Worm (Caenorhabditis elegans) whole organism, L4 larva: ENCODE measurements around the gene Y46B2A.3.
"Not testable (repeated sequence)": the region's sequence is repeated elsewhere in the genome, so short reads cannot be mapped to it uniquely, and the experiment has no call there.

Experiments
- F37D6.2 ChIP-seq: sonication (generic microtip); optimal IDR thresholded peaks from 2 replicates; lab custom pipeline; 2016; ENCODE audit warnings: mild to moderate bottlenecking, missing genetic modification characterization, missing compliant biosample characterization
- Y105C5A.15 ChIP-seq: fragments of 200-800 bp; sonication (Bioruptor generic); IDR thresholded peaks from 2 replicates; pipeline ENCODE4 v1.3.6; 2022; ENCODE audit warnings: missing genetic modification characterization, missing compliant biosample characterization
- Y75B8A.6 ChIP-seq: fragments of 200-800 bp; sonication (Bioruptor generic); IDR thresholded peaks from 2 replicates; pipeline ENCODE4 v1.3.6; 2022; ENCODE audit warnings: missing genetic modification reagents, missing genetic modification characterization, missing compliant biosample characterization
- ZK337.2 ChIP-seq: fragments of 200-800 bp; sonication (Bioruptor generic); IDR thresholded peaks from 2 replicates; pipeline ENCODE4 v1.3.6; 2022; ENCODE audit warnings: missing genetic modification reagents, missing genetic modification characterization, missing compliant biosample characterization
- ZK546.5 ChIP-seq, 2 experiments: sonication (generic microtip); optimal IDR thresholded peaks; 2 replicates each; lab custom pipeline; 2017; ENCODE audit warnings: missing biosample characterization in 2 of 2, missing genetic modification characterization in 2 of 2
- aha-1 ChIP-seq: fragments of 150-350 bp; peaks from one replicate; lab custom pipeline; 2014; ENCODE audit warnings: missing biosample characterization, missing genetic modification characterization
- aly-2 ChIP-seq: sonication (generic microtip); optimal IDR thresholded peaks from 2 replicates; lab custom pipeline; 2018; ENCODE audit warnings: missing biosample characterization, missing genetic modification characterization
- ceh-32 ChIP-seq: sonication (generic microtip); optimal IDR thresholded peaks from 2 replicates; lab custom pipeline; 2016; ENCODE audit warnings: mild to moderate bottlenecking, missing genetic modification characterization, missing compliant biosample characterization; ENCODE audit not compliant: poor library complexity
- ceh-62 ChIP-seq: sonication (generic microtip); optimal IDR thresholded peaks from 2 replicates; lab custom pipeline; 2017; ENCODE audit warnings: missing biosample characterization, missing genetic modification characterization
- cey-2 ChIP-seq: sonication (generic microtip); optimal IDR thresholded peaks from 3 replicates; lab custom pipeline; 2017; ENCODE audit warnings: missing genetic modification characterization, mild to moderate bottlenecking, missing compliant biosample characterization, antibody characterized with exemption, borderline replicate concordance; ENCODE audit not compliant: insufficient read depth
- daf-16 ChIP-seq, 3 experiments: sonication (generic microtip); optimal IDR thresholded peaks; 2 replicates each; lab custom pipeline; 2016 to 2017; ENCODE audit warnings: missing genetic modification characterization in 3 of 3, missing genetic modification reagents in 3 of 3, mild to moderate bottlenecking in 2 of 3, missing compliant biosample characterization in 2 of 3, missing biosample characterization in 1 of 3, moderate library complexity in 1 of 3
- daf-19 ChIP-seq: fragments of 200-800 bp; sonication (Bioruptor generic); conservative IDR thresholded peaks from 2 replicates; pipeline ENCODE4 v1.3.6; 2022; ENCODE audit warnings: missing genetic modification characterization, missing compliant biosample characterization
- dpl-1 ChIP-seq: fragments of 150-350 bp; optimal IDR thresholded peaks from 2 replicates; lab custom pipeline; 2014; ENCODE audit warnings: missing biosample characterization, missing genetic modification reagents, missing genetic modification characterization
- egl-43 ChIP-seq: fragments of 200-800 bp; sonication (Bioruptor generic); IDR thresholded peaks from 2 replicates; pipeline ENCODE4 v1.3.6; 2022; ENCODE audit warnings: missing genetic modification reagents, missing genetic modification characterization, missing compliant biosample characterization
- hif-1 ChIP-seq, 2 experiments: sonication (generic microtip); optimal IDR thresholded peaks; 2 replicates each; lab custom pipeline; 2016 to 2017; ENCODE audit warnings: missing compliant biosample characterization in 2 of 2, missing genetic modification characterization in 2 of 2, missing genetic modification reagents in 2 of 2, missing genotype in 2 of 2, mild to moderate bottlenecking in 1 of 2
- hlh-30 ChIP-seq: sonication (generic microtip); optimal IDR thresholded peaks from 2 replicates; lab custom pipeline; 2017; ENCODE audit warnings: antibody characterized with exemption, mild to moderate bottlenecking, missing genetic modification characterization, missing compliant biosample characterization; ENCODE audit not compliant: insufficient read depth
- hmg-1.1 ChIP-seq: fragments of 200-800 bp; sonication (Bioruptor generic); IDR thresholded peaks from 2 replicates; pipeline ENCODE4 v1.3.6; 2022; ENCODE audit warnings: missing genetic modification reagents, missing genetic modification characterization, missing compliant biosample characterization
- lin-13 ChIP-seq: fragments of 150-350 bp; optimal IDR thresholded peaks from 2 replicates; lab custom pipeline; 2014; ENCODE audit warnings: missing biosample characterization, missing genetic modification reagents, missing genetic modification characterization
- madf-9 ChIP-seq: fragments of 200-800 bp; sonication (Bioruptor generic); conservative IDR thresholded peaks from 2 replicates; pipeline ENCODE4 v1.3.6; 2022; ENCODE audit warnings: missing genetic modification reagents, missing genetic modification characterization, missing compliant biosample characterization
- mdl-1 ChIP-seq, 2 experiments: fragments of 150-350 bp in 1 of 2; sonication (generic microtip) in 1 of 2; optimal IDR thresholded peaks; 2 replicates each; lab custom pipeline; 2014 to 2017; ENCODE audit warnings: missing biosample characterization in 2 of 2, missing genetic modification characterization in 2 of 2
- mes-2 ChIP-seq: sonication (generic microtip); optimal IDR thresholded peaks from 2 replicates; lab custom pipeline; 2016; ENCODE audit warnings: missing genotype, mild to moderate bottlenecking, missing genetic modification characterization, missing compliant biosample characterization; ENCODE audit not compliant: poor library complexity, severe bottlenecking
- mxl-2 ChIP-seq: fragments of 200-800 bp; sonication (Bioruptor generic); conservative IDR thresholded peaks from 2 replicates; pipeline ENCODE4 v1.3.6; 2022; ENCODE audit warnings: missing genetic modification reagents, missing genetic modification characterization, missing compliant biosample characterization
- nhr-10 ChIP-seq: fragments of 150-350 bp; optimal IDR thresholded peaks from 2 replicates; lab custom pipeline; 2014; ENCODE audit warnings: missing biosample characterization, missing genetic modification characterization
- nhr-102 ChIP-seq: sonication (generic microtip); optimal IDR thresholded peaks from 2 replicates; lab custom pipeline; 2016; ENCODE audit warnings: mild to moderate bottlenecking, missing genetic modification characterization, moderate library complexity, missing compliant biosample characterization
- php-3 ChIP-seq: fragments of 200-800 bp; sonication (Bioruptor generic); IDR thresholded peaks from 2 replicates; pipeline ENCODE4 v1.3.6; 2022; ENCODE audit warnings: missing genetic modification reagents, missing genetic modification characterization, missing compliant biosample characterization
- sdz-12 ChIP-seq: fragments of 200-800 bp; sonication (Bioruptor generic); optimal IDR thresholded peaks from 2 replicates; lab custom pipeline; 2018; ENCODE audit warnings: mild to moderate bottlenecking, missing genetic modification characterization, missing compliant biosample characterization
- set-16 ChIP-seq: fragments of 200-800 bp; sonication (Bioruptor generic); IDR thresholded peaks from 2 replicates; pipeline ENCODE4 v1.3.6; 2022; ENCODE audit warnings: missing genetic modification reagents, missing genetic modification characterization, missing compliant biosample characterization
- snpc-1.2 ChIP-seq: fragments of 200-800 bp; sonication (Bioruptor generic); IDR thresholded peaks from 2 replicates; pipeline ENCODE4 v1.3.6; 2022; ENCODE audit warnings: missing genetic modification reagents, missing genetic modification characterization, missing compliant biosample characterization
- snpc-4 ChIP-seq: fragments of 150-350 bp; optimal IDR thresholded peaks from 2 replicates; lab custom pipeline; 2014; ENCODE audit warnings: missing biosample characterization, missing genetic modification characterization
- spr-3 ChIP-seq: fragments of 200-800 bp; sonication (Bioruptor generic); optimal IDR thresholded peaks from 2 replicates; lab custom pipeline; 2018; ENCODE audit warnings: mild to moderate bottlenecking, missing genetic modification characterization, missing compliant biosample characterization
- unc-130 ChIP-seq: sonication (generic microtip); optimal IDR thresholded peaks from 2 replicates; lab custom pipeline; 2016; ENCODE audit warnings: missing genetic modification reagents, missing genetic modification characterization, missing compliant biosample characterization
- unc-62 ChIP-seq, 3 experiments: fragments of 150-350 bp in 1 of 3; sonication (generic microtip); optimal IDR thresholded peaks in 2 of 3; peaks in 1 of 3; 1 replicate in 1 of 3; 2 replicates in 2 of 3; lab custom pipeline; 2014 to 2017; ENCODE audit warnings: missing biosample characterization in 3 of 3, missing genetic modification characterization in 3 of 3, missing genetic modification reagents in 3 of 3, missing genotype in 1 of 3
- vab-7 ChIP-seq: fragments of 200-800 bp; sonication (Bioruptor generic); IDR thresholded peaks from 2 replicates; pipeline ENCODE4 v1.3.6; 2022; ENCODE audit warnings: missing genetic modification reagents, missing genetic modification characterization, missing compliant biosample characterization
- zag-1 ChIP-seq: fragments of 150-350 bp; optimal IDR thresholded peaks from 2 replicates; lab custom pipeline; 2014; ENCODE audit warnings: missing biosample characterization, missing genetic modification characterization
- zfp-2 ChIP-seq: sonication (generic microtip); optimal IDR thresholded peaks from 2 replicates; lab custom pipeline; 2016; ENCODE audit warnings: mild to moderate bottlenecking, missing genetic modification characterization, missing compliant biosample characterization
- zip-11 ChIP-seq: fragments of 200-800 bp; sonication (Bioruptor generic); IDR thresholded peaks from 2 replicates; pipeline ENCODE4 v1.3.6; 2022; ENCODE audit warnings: missing genetic modification characterization, missing compliant biosample characterization

Y46B2A.3 gene

DNA sequence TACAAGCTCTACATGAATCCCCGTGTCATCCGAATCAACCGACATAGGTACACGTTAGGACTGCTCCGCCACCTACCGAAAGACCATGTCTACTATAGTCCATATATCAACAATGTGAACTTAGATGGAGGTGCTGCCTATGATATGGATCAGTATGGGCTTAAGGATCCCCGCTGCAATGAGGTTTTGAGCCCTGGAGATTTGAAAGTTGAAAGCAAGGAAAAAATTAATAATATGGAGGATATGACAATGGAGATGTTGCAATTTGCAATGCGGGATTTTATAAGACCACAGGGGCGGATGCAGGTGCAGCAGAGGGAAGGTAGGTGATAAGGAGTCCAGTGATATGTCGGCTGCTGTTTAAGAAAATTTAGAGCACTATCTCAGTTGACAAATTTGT is 2.6 kb upstream of the Y46B2A.3 start:
- TF ChIP-seq unc-62 (GFP tag; optimal IDR thresholded peaks at IDR 0.05 in 1 of 2; lab: Kevin White, UChicago) (peak in 1 of 2 experiments; percentile 84), unc-62 (tag; optimal IDR thresholded peaks at IDR 0.05; lab: Kevin White, UChicago) (no peak), aha-1 (tag; lab: Kevin White, UChicago) (peak; percentile 68), daf-19 (GFP tag; lab: Robert Waterston, UW) (no peak)

DNA sequence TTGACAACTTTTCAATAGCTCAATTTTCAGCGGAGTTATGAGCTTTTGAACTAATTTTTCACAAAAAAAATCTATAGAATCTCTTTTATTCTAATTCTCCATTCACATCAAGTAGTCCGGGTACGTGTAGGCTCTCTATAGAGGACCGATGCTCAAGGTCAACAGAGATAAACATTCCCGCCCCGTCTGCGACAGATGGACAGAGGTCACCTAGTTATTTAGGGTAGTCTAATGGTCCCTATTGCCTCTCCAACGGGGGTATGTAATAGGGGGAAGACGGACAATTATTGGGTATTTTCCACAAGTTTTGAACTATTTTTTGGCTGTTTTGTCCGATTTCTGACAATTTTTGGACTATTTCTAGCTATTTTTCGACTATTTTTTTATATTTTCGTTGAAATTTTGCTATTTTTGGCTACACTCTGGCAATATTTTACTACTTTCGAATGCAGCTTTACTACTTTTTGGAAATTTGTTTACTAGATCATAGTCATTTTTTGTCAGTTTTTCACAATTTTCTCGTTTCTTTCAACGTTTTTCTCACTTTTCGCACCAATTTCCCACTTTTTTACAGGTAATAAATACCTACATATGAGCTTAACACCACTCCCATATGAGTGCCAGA is 1.7 kb upstream of the Y46B2A.3 start, which contains the start of gene fbxc-51:
Gene fbxc-51 (plus strand): TSS at position 575 of the 625 bp plus-strand sequence.
- TF ChIP-seq daf-16 (GFP tag; optimal IDR thresholded peaks at IDR 0.05; lab: Kevin White, UChicago): no peak
- TF ChIP-seq daf-16 (tag; optimal IDR thresholded peaks at IDR 0.05; lab: Kevin White, UChicago): no peak
- no peak for TF ChIP-seq lin-13 (GFP tag; lab: Kevin White, UChicago)
- no peak for TF ChIP-seq snpc-1.2 (GFP tag; lab: Robert Waterston, UW)
- no peak for TF ChIP-seq madf-9 (GFP tag; lab: Robert Waterston, UW)
- TF ChIP-seq ZK546.5 (tag; optimal IDR thresholded peaks at IDR 0.05; lab: Kevin White, UChicago): no peak
- no peak for TF ChIP-seq cey-2
- TF ChIP-seq vab-7 (GFP tag; lab: Robert Waterston, UW): no peak
- no peak for TF ChIP-seq mes-2 (tag; lab: Kevin White, UChicago)
- TF ChIP-seq unc-130 (GFP tag; lab: Kevin White, UChicago): no peak
- TF ChIP-seq spr-3 (GFP tag; lab: Kevin White, UChicago): no peak
- no peak for TF ChIP-seq sdz-12 (GFP tag; lab: Kevin White, UChicago)
- TF ChIP-seq set-16: no peak
- no peak for TF ChIP-seq aly-2
- TF ChIP-seq ceh-62 (tag; lab: Kevin White, UChicago): no peak
- no peak for TF ChIP-seq snpc-4
- TF ChIP-seq Y75B8A.6 (GFP tag; lab: Robert Waterston, UW): no peak
- TF ChIP-seq zfp-2 (tag; lab: Kevin White, UChicago): no peak
- TF ChIP-seq mxl-2 (GFP tag; lab: Robert Waterston, UW): no peak
- no peak for TF ChIP-seq egl-43 (GFP tag; lab: Robert Waterston, UW)
- TF ChIP-seq nhr-10 (tag; lab: Kevin White, UChicago): no peak

DNA sequence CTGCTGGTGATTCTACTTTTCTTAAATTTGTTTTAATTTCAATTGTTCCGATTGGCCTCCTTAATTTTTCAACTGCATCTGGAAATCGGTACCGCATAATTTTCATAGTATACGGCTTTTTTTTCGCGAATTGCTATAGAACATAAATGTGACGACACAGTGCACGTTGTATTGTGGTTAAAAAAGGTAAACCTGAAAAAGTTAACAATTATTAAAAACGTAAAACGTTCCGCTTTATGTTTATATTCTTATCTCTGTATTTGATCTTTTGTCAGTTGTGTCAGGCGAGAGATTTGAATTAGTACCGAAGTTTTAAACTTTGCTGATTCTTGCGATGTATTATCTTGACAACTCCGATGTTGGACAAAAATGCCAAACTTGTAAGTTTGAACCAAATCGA is 5.1 kb downstream of the Y46B2A.3 start, which contains the start of gene Y46B2A.4:
Gene Y46B2A.4 (plus strand): TSS at position 301 of the 400 bp plus-strand sequence.
- no peak for TF ChIP-seq hlh-30 (tag; lab: Kevin White, UChicago)
- no peak for TF ChIP-seq ZK337.2
- TF ChIP-seq nhr-10 (tag; lab: Kevin White, UChicago): no peak
- TF ChIP-seq F37D6.2 (tag; lab: Kevin White, UChicago): no peak
- no peak for TF ChIP-seq mdl-1 (tag; optimal IDR thresholded peaks at IDR 0.05; lab: Kevin White, UChicago)
- no peak for TF ChIP-seq ceh-32
- TF ChIP-seq nhr-102 (tag; lab: Kevin White, UChicago): no peak
- no peak for TF ChIP-seq zip-11
- TF ChIP-seq php-3 (GFP tag; lab: Robert Waterston, UW): no peak
- TF ChIP-seq hmg-1.1: no peak
- TF ChIP-seq hif-1 (tag; optimal IDR thresholded peaks at IDR 0.05; lab: Kevin White, UChicago): no peak

- TF ChIP-seq dpl-1 (GFP tag; lab: Kevin White, UChicago); Y105C5A.15 (GFP tag; lab: Robert Waterston, UW); zag-1 (tag; lab: Kevin White, UChicago): not testable (repeated sequence)
These were observed 16.1 kb downstream of the Y46B2A.3 start, which contains the start of gene F28A10.5 for ce11 chrII:850567-850966. Gene F28A10.5, minus strand, starts transcription at chrII:850667.
